Worm (Caenorhabditis elegans): ENCODE data around the gene srg-53.
"Not testable (repeated sequence)": the region's sequence is repeated elsewhere in the genome, so short reads cannot be mapped to it uniquely, and the experiment has no call there.

srg-53 gene

ce11 chrV:879171-879570, at the start of gene srg-53:
TSS of gene srg-53 (plus strand) at chrV:879471.
- TF ChIP-seq skn-1 (tag; optimal IDR thresholded peaks at IDR 0.05) (no peak), elt-1 (tag; optimal IDR thresholded peaks at IDR 0.05) (no peak), nhr-129 (tag; optimal IDR thresholded peaks at IDR 0.05) (no peak), nhr-6 (tag; optimal IDR thresholded peaks at IDR 0.05) (no peak), lsy-2 (tag; optimal IDR thresholded peaks at IDR 0.05) (no peak)

ce11 chrV:833368-833767, 45.9 kb upstream of the srg-53 start, which contains the start of gene F41H8.1:
TSS of gene F41H8.1 (plus strand) at chrV:833668.
- TF ChIP-seq mbf-1 (tag; optimal IDR thresholded peaks at IDR 0.05), result no peak
- no peak for TF ChIP-seq blmp-1 (tag; optimal IDR thresholded peaks at IDR 0.05; ENCODE audit: insufficient read depth)
- no peak for TF ChIP-seq egl-27 (tag; optimal IDR thresholded peaks at IDR 0.05)
- TF ChIP-seq dmd-4 (tag; optimal IDR thresholded peaks at IDR 0.05), result no peak
- TF ChIP-seq ztf-1 (GFP tag; conservative IDR thresholded peaks at IDR 0.05), result no peak
- TF ChIP-seq unc-55 (GFP tag; optimal IDR thresholded peaks at IDR 0.05), result no peak

ce11 chrV:838984-839471, 40.2 kb upstream of the srg-53 start, which contains the start of the genes K09C6.7 and K09C6.10:
TSS of gene K09C6.7 (minus strand) at chrV:839084.
TSS of gene K09C6.10 (plus strand) at chrV:839421.
- not testable (repeated sequence) for TF ChIP-seq sma-3 (GFP tag; optimal IDR thresholded peaks at IDR 0.05); ztf-4 (tag; optimal IDR thresholded peaks at IDR 0.05); elt-1 (tag; optimal IDR thresholded peaks at IDR 0.05)

- TF ChIP-seq lin-11 (tag; optimal IDR thresholded peaks at IDR 0.05) (no peak), ZK546.5 (tag; optimal IDR thresholded peaks at IDR 0.05) (no peak), unc-39 (tag; optimal IDR thresholded peaks at IDR 0.05) (no peak), F13H6.1 (tag; optimal IDR thresholded peaks at IDR 0.05) (no peak), lin-39 (tag; optimal IDR thresholded peaks at IDR 0.05) (no peak), nhr-237 (tag; optimal IDR thresholded peaks at IDR 0.05) (no peak)
These were observed 36.7 kb upstream of the srg-53 start for ce11 chrV:842611-843010.

ce11 chrV:843118-843517, 36.2 kb upstream of the srg-53 start, which contains the start of gene K09C6.8:
TSS of gene K09C6.8 (minus strand) at chrV:843218.
- TF ChIP-seq sma-9 (GFP tag; optimal IDR thresholded peaks at IDR 0.05); sma-9 (tag; optimal IDR thresholded peaks at IDR 0.05); snpc-4 (tag; optimal IDR thresholded peaks at IDR 0.05); skn-1 (tag; optimal IDR thresholded peaks at IDR 0.05): not testable (repeated sequence)

- no peak for TF ChIP-seq nhr-10 (tag; optimal IDR thresholded peaks at IDR 0.05)
- TF ChIP-seq Y55F3AM.14 (GFP tag; optimal IDR thresholded peaks at IDR 0.05), result no peak
- TF ChIP-seq unc-62 (GFP tag; optimal IDR thresholded peaks at IDR 0.05), result no peak
- TF ChIP-seq aly-2 (tag; optimal IDR thresholded peaks at IDR 0.05), result no peak
- no peak for TF ChIP-seq egl-27 (tag; optimal IDR thresholded peaks at IDR 0.05)
- no peak for TF ChIP-seq skn-1 (tag; optimal IDR thresholded peaks at IDR 0.05)
- no peak for TF ChIP-seq fos-1 (tag; optimal IDR thresholded peaks at IDR 0.05)
- no peak for TF ChIP-seq unc-39 (tag; optimal IDR thresholded peaks at IDR 0.05)
- TF ChIP-seq nhr-6 (tag; optimal IDR thresholded peaks at IDR 0.05), result no peak
- TF ChIP-seq snpc-4 (tag; optimal IDR thresholded peaks at IDR 0.05), result no peak
- no peak for TF ChIP-seq nhr-237 (tag; optimal IDR thresholded peaks at IDR 0.05)
- TF ChIP-seq nhr-12 (tag; optimal IDR thresholded peaks at IDR 0.05), result no peak
These were observed 31.8 kb upstream of the srg-53 start, which contains the start of gene srbc-13 for ce11 chrV:847521-847920. TSS of gene srbc-13 (plus strand) at chrV:847821.

- no peak for TF ChIP-seq lin-39 (tag; optimal IDR thresholded peaks at IDR 0.05)
- TF ChIP-seq mdl-1 (tag; optimal IDR thresholded peaks at IDR 0.05), result no peak
- TF ChIP-seq ceh-16 (tag; optimal IDR thresholded peaks at IDR 0.05), result no peak
- no peak for TF ChIP-seq unc-39 (tag; optimal IDR thresholded peaks at IDR 0.05)
- no peak for TF ChIP-seq nhr-77 (tag; optimal IDR thresholded peaks at IDR 0.05)
- no peak for TF ChIP-seq mbf-1 (tag; optimal IDR thresholded peaks at IDR 0.05)
- no peak for TF ChIP-seq nhr-10 (tag; optimal IDR thresholded peaks at IDR 0.05)
- no peak for TF ChIP-seq sma-9 (GFP tag; optimal IDR thresholded peaks at IDR 0.05)
- no peak for TF ChIP-seq sma-9 (tag; optimal IDR thresholded peaks at IDR 0.05)
These were observed 30.2 kb upstream of the srg-53 start for ce11 chrV:849042-849441.

Measured in whole organism, L2 larva.